Fruit fly (Drosophila melanogaster) whole organism, pupa: ENCODE results near the gene B52.

Experiments
- CG8159 ChIP-seq: fragments of 200-800 bp; sonication (Bioruptor generic); optimal IDR thresholded peaks from 3 replicates; lab custom pipeline; 2018; ENCODE audit warnings: missing biosample characterization, mild to moderate bottlenecking, missing genetic modification characterization, moderate library complexity
- fd96Ca ChIP-seq: fragments of 200-800 bp; sonication (Bioruptor generic); IDR thresholded peaks from 3 replicates; pipeline ENCODE4 v1.3.6; 2022; ENCODE audit warnings: missing biosample characterization, missing genetic modification characterization

DNA sequence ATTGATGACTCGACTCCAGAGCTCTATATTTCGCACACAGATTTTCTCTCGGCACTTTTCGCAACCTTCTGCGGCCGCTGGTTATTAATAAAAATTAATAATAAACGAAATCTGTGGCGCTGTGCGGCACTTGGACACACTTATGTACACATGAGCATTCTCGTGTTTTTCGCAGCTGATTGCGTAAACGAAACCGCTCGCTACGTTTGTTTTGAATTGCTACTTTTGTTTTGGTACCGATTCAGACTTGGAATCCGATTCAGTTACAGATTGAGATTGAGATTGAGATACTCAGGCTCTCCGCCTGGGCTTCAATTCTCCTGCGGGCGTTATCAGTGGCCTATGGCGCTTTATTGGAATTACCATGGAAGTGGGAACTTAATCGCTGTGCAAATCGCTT is 24.9 kb downstream of the B52 start:
- TF ChIP-seq fd96Ca = no peak
- no peak for TF ChIP-seq CG8159 (tag; lab: Kevin White, UChicago)
